Worm (Caenorhabditis elegans) whole organism, late embryonic: Measurements from ENCODE around the gene C03B1.5.

Experiments
- C38D4.7 ChIP-seq: fragments of 200-800 bp; sonication (Bioruptor generic); optimal IDR thresholded peaks from 2 replicates; lab custom pipeline; 2018; ENCODE audit warnings: mild to moderate bottlenecking, missing genetic modification characterization, moderate library complexity, missing compliant biosample characterization
- K02D7.2 ChIP-seq: sonication (generic microtip); optimal IDR thresholded peaks from 2 replicates; lab custom pipeline; 2017; ENCODE audit warnings: mild to moderate bottlenecking, missing genetic modification characterization, missing compliant biosample characterization
- K09A11.1 ChIP-seq: sonication (generic microtip); optimal IDR thresholded peaks from 2 replicates; lab custom pipeline; 2017; ENCODE audit warnings: antibody characterized with exemption, mild to moderate bottlenecking, missing genetic modification characterization, missing compliant biosample characterization; ENCODE audit not compliant: insufficient read depth
- T23F11.4 ChIP-seq: fragments of 200-800 bp; sonication (Bioruptor generic); optimal IDR thresholded peaks from 2 replicates; lab custom pipeline; 2018; ENCODE audit warnings: mild to moderate bottlenecking, missing genetic modification characterization, missing compliant biosample characterization
- ceh-18 ChIP-seq: sonication (generic microtip); optimal IDR thresholded peaks from 2 replicates; lab custom pipeline; 2016; ENCODE audit warnings: missing genetic modification characterization, missing compliant biosample characterization
- ceh-19 ChIP-seq: fragments of 200-800 bp; sonication (Bioruptor generic); optimal IDR thresholded peaks from 2 replicates; lab custom pipeline; 2018; ENCODE audit warnings: mild to moderate bottlenecking, missing genetic modification characterization, missing compliant biosample characterization
- ceh-30 ChIP-seq: fragments of 150-350 bp; optimal IDR thresholded peaks from 2 replicates; lab custom pipeline; 2014; ENCODE audit warnings: missing biosample characterization, missing genetic modification characterization
- ceh-6 ChIP-seq: fragments of 200-800 bp; sonication (Bioruptor generic); optimal IDR thresholded peaks from 2 replicates; lab custom pipeline; 2018; ENCODE audit warnings: mild to moderate bottlenecking, missing genetic modification characterization, missing compliant biosample characterization
- dmd-4 ChIP-seq: sonication (generic microtip); optimal IDR thresholded peaks from 2 replicates; lab custom pipeline; 2016; ENCODE audit warnings: borderline replicate concordance, missing genetic modification characterization, missing compliant biosample characterization
- elt-4 ChIP-seq: sonication (generic microtip); optimal IDR thresholded peaks from 2 replicates; lab custom pipeline; 2016; ENCODE audit warnings: missing genetic modification characterization, missing compliant biosample characterization
- fax-1 ChIP-seq: sonication (generic microtip); optimal IDR thresholded peaks from 2 replicates; lab custom pipeline; 2016; ENCODE audit warnings: missing genotype, missing genetic modification characterization, missing compliant biosample characterization
- fkh-10 ChIP-seq: fragments of 150-350 bp; optimal IDR thresholded peaks from 2 replicates; lab custom pipeline; 2014; ENCODE audit warnings: missing biosample characterization, missing genetic modification reagents, missing genetic modification characterization
- fkh-6 ChIP-seq: sonication (generic microtip); optimal IDR thresholded peaks from 2 replicates; lab custom pipeline; 2016; ENCODE audit warnings: missing genetic modification characterization, missing compliant biosample characterization
- gmeb-2 ChIP-seq: sonication (generic microtip); optimal IDR thresholded peaks from 2 replicates; lab custom pipeline; 2016; ENCODE audit warnings: missing genetic modification characterization, inconsistent platforms, missing compliant biosample characterization
- hlh-13 ChIP-seq: fragments of 200-800 bp; sonication (Bioruptor generic); optimal IDR thresholded peaks from 2 replicates; lab custom pipeline; 2018; ENCODE audit warnings: mild to moderate bottlenecking, missing genetic modification characterization, missing compliant biosample characterization
- hlh-15 ChIP-seq: sonication (generic microtip); optimal IDR thresholded peaks from 2 replicates; lab custom pipeline; 2016; ENCODE audit warnings: missing genetic modification characterization, missing compliant biosample characterization
- hlh-6 ChIP-seq: sonication (generic microtip); optimal IDR thresholded peaks from 2 replicates; lab custom pipeline; 2016; ENCODE audit warnings: missing genotype, missing genetic modification characterization, missing compliant biosample characterization
- hlh-8 ChIP-seq: sonication (generic microtip); optimal IDR thresholded peaks from 2 replicates; lab custom pipeline; 2016; ENCODE audit warnings: missing genotype, missing genetic modification characterization, missing compliant biosample characterization
- lim-6 ChIP-seq: sonication (generic microtip); optimal IDR thresholded peaks from 2 replicates; lab custom pipeline; 2016; ENCODE audit warnings: missing genetic modification characterization, missing compliant biosample characterization
- lin-11 ChIP-seq: fragments of 200-800 bp; sonication (Bioruptor generic); optimal IDR thresholded peaks from 2 replicates; lab custom pipeline; 2018; ENCODE audit warnings: mild to moderate bottlenecking, missing genetic modification characterization, missing compliant biosample characterization
- madf-2 ChIP-seq: sonication (generic microtip); optimal IDR thresholded peaks from 2 replicates; lab custom pipeline; 2017; ENCODE audit warnings: missing genetic modification characterization, missing compliant biosample characterization
- mec-3 ChIP-seq: sonication (generic microtip); optimal IDR thresholded peaks from 2 replicates; lab custom pipeline; 2016; ENCODE audit warnings: borderline replicate concordance, missing genetic modification characterization, missing compliant biosample characterization
- pag-3 ChIP-seq: sonication (generic microtip); optimal IDR thresholded peaks from 2 replicates; lab custom pipeline; 2016; ENCODE audit warnings: missing compliant biosample characterization, missing genetic modification characterization, borderline replicate concordance
- pat-9 ChIP-seq: fragments of 200-800 bp; sonication (Bioruptor generic); optimal IDR thresholded peaks from 2 replicates; lab custom pipeline; 2018; ENCODE audit warnings: mild to moderate bottlenecking, missing genetic modification characterization, moderate library complexity, missing compliant biosample characterization
- pax-1 ChIP-seq: fragments of 150-350 bp; optimal IDR thresholded peaks from 2 replicates; lab custom pipeline; 2014; ENCODE audit warnings: missing biosample characterization, missing genetic modification characterization
- pros-1 ChIP-seq: fragments of 150-350 bp; optimal IDR thresholded peaks from 2 replicates; lab custom pipeline; 2014; ENCODE audit warnings: missing biosample characterization, missing genetic modification reagents, missing genetic modification characterization
- rnt-1 ChIP-seq: sonication (generic microtip); optimal IDR thresholded peaks from 2 replicates; lab custom pipeline; 2016; ENCODE audit warnings: missing genetic modification characterization, missing compliant biosample characterization
- sdc-2 ChIP-seq: sonication (generic microtip); optimal IDR thresholded peaks from 2 replicates; lab custom pipeline; 2016; ENCODE audit warnings: missing genotype, missing genetic modification characterization, missing compliant biosample characterization
- sox-2 ChIP-seq: fragments of 200-800 bp; sonication (Bioruptor generic); IDR thresholded peaks from 2 replicates; pipeline ENCODE4 v1.3.6; 2022; ENCODE audit warnings: missing genetic modification reagents, missing genetic modification characterization, missing compliant biosample characterization
- sox-4 ChIP-seq: sonication (generic microtip); optimal IDR thresholded peaks from 2 replicates; lab custom pipeline; 2017; ENCODE audit warnings: mild to moderate bottlenecking, missing genetic modification characterization, inconsistent platforms, missing compliant biosample characterization
- unc-3 ChIP-seq, 2 experiments: fragments of 200-800 bp in 1 of 2; sonication (Bioruptor generic) in 1 of 2; sonication (generic microtip) in 1 of 2; conservative IDR thresholded peaks in 1 of 2; optimal IDR thresholded peaks in 1 of 2; 2 replicates each; pipeline versions ENCODE4 v1.3.6 to Lab custom; 2016 to 2022; ENCODE audit warnings: missing compliant biosample characterization in 2 of 2, missing genetic modification characterization in 2 of 2, missing genetic modification reagents in 1 of 2
- unc-42 ChIP-seq: sonication (generic microtip); optimal IDR thresholded peaks from 2 replicates; lab custom pipeline; 2016; ENCODE audit warnings: missing genotype, missing genetic modification characterization, missing compliant biosample characterization
- unc-55 ChIP-seq: sonication (generic microtip); optimal IDR thresholded peaks from 2 replicates; lab custom pipeline; 2017; ENCODE audit warnings: missing biosample characterization, missing genetic modification reagents, missing genetic modification characterization
- unc-86 ChIP-seq: sonication (generic microtip); optimal IDR thresholded peaks from 2 replicates; lab custom pipeline; 2016; ENCODE audit warnings: missing genetic modification characterization, missing compliant biosample characterization
- zip-5 ChIP-seq: sonication (generic microtip); optimal IDR thresholded peaks from 2 replicates; lab custom pipeline; 2016; ENCODE audit warnings: missing genetic modification characterization, missing compliant biosample characterization
- ztf-16 ChIP-seq: sonication (generic microtip); optimal IDR thresholded peaks from 2 replicates; lab custom pipeline; 2017; ENCODE audit warnings: missing genetic modification characterization, missing compliant biosample characterization

Gene C03B1.5

ce11 chrX:6391491-6391890, 36.1 kb downstream of the C03B1.5 start, which contains the start of gene igcm-2:
igcm-2 (minus strand) TSS chrX:6391591.
- TF ChIP-seq lin-11 (no peak), unc-55 (GFP tag; lab: Kevin White, UChicago) (no peak), unc-42 (tag; lab: Kevin White, UChicago) (no peak), fax-1 (tag; lab: Kevin White, UChicago) (no peak), madf-2 (no peak), mec-3 (tag; lab: Kevin White, UChicago) (no peak), lim-6 (tag; lab: Kevin White, UChicago) (no peak), fkh-6 (no peak), C38D4.7 (GFP tag; lab: Kevin White, UChicago) (no peak)

DNA sequence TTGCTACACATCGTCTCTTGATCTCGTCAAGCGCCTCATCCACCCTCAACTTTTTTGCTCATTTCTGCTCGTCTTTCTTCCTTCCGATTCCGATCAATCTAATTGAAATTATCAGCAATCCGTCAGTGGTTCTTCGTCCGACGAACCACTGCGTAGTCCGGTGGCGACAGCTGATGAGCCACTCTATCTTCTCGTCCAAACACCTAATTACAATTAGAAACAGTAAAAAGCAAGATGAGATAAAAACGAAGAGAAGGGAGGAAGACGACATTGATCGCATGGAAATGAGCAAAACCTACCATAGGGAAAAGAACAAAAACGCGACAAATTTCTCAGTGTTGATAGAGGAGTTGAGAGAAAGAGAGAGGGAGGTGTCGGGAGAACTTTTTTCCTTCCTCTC, 44.1 kb downstream of the C03B1.5 start:
- TF ChIP-seq rnt-1: peak; percentile 29
- peak; percentile 9 for TF ChIP-seq ceh-18 (tag; lab: Kevin White, UChicago)
- TF ChIP-seq lim-6 (tag; lab: Kevin White, UChicago): no peak
- no peak for TF ChIP-seq K02D7.2 (tag; lab: Kevin White, UChicago)
- TF ChIP-seq hlh-6 (tag; lab: Kevin White, UChicago): no peak
- no peak for TF ChIP-seq ceh-6
- TF ChIP-seq zip-5 (tag; lab: Kevin White, UChicago): no peak

DNA sequence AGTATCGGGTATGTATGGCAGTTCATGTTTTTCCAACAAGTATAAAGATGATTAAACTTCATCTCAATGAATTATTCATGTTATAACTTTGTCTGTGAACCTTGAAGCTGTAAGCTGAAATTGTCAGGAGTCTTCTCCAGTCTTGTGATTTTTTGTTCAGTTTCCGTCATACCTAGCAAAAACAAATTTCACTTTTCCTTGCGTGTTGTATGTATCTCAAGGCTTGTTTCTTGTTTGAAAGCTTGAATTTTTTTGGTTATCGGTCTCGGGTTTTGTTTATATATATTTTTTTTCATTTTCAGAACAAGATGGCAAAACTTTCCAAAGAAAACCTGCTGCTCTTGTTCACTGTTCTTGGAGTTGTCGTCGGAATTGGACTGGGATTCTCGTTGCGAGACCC, 47.7 kb downstream of the C03B1.5 start, which contains the start of gene glt-4:
Gene glt-4, plus strand, starts transcription at position 301 of the 400 bp plus-strand sequence.
- TF ChIP-seq pat-9 (tag; lab: Kevin White, UChicago) (no peak), hlh-8 (tag; lab: Kevin White, UChicago) (no peak), ztf-16 (tag; lab: Kevin White, UChicago) (no peak), unc-86 (no peak), sox-2 (no peak), pag-3 (tag; lab: Kevin White, UChicago) (no peak), hlh-15 (tag; lab: Kevin White, UChicago) (no peak), unc-3 (GFP tag; conservative IDR thresholded peaks at IDR 0.05; lab: Robert Waterston, UW) (no peak), unc-3 (tag; optimal IDR thresholded peaks at IDR 0.05; lab: Kevin White, UChicago) (no peak), sdc-2 (tag; lab: Kevin White, UChicago) (no peak), ceh-30 (tag; lab: Kevin White, UChicago) (no peak), ceh-6 (no peak), fkh-6 (no peak), T23F11.4 (GFP tag; lab: Kevin White, UChicago) (no peak), gmeb-2 (tag; lab: Kevin White, UChicago) (no peak)
- TF ChIP-seq, all 69 proteins: peak for 0

- TF ChIP-seq hlh-8 (tag; lab: Kevin White, UChicago) (no peak), ceh-19 (GFP tag; lab: Kevin White, UChicago) (no peak), ztf-16 (tag; lab: Kevin White, UChicago) (no peak), fkh-10 (GFP tag; lab: Kevin White, UChicago) (no peak), sox-4 (tag; lab: Kevin White, UChicago) (no peak), pros-1 (no peak), lim-6 (tag; lab: Kevin White, UChicago) (no peak), mec-3 (tag; lab: Kevin White, UChicago) (no peak), pax-1 (no peak), K09A11.1 (tag; lab: Kevin White, UChicago) (no peak), dmd-4 (tag; lab: Kevin White, UChicago) (no peak), hlh-13 (GFP tag; lab: Kevin White, UChicago) (no peak), elt-4 (tag; lab: Kevin White, UChicago) (no peak)
- TF ChIP-seq, all 69 proteins: peak for 0
These were observed 50.5 kb downstream of the C03B1.5 start for ce11 chrX:6405905-6406304.
